Fruit fly (Drosophila melanogaster): ENCODE results near the gene RpL9.

DNA sequence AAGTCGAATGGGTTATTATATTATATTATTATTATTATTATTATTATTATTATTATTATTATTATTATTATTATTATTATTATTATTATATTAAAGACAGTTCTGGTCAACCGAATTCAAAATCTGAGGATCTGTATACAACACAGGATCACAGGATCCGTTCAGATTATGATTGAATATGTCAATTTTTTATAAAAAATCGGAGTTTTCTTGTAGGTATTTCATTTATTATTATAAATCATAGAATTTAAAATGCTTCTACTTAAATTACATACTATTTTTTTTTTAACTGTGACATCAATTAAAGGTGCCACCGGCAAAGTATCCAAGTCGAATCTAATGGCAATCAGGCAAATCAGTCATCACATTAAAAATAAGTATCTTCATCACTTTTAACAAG lies 12.7 kb upstream of the RpL9 start, which contains the start of gene CG14913:
- TF ChIP-seq CG8478 (optimal IDR thresholded peaks at IDR 0.05): no peak
- TF ChIP-seq usp (GFP tag; optimal IDR thresholded peaks at IDR 0.05): no peak
- no peak for TF ChIP-seq pan (optimal IDR thresholded peaks at IDR 0.05)
- no peak for TF ChIP-seq Dll (optimal IDR thresholded peaks at IDR 0.05)
- no peak for TF ChIP-seq psq (optimal IDR thresholded peaks at IDR 0.05)
- TF ChIP-seq EcR (GFP tag; optimal IDR thresholded peaks at IDR 0.05): no peak

All from whole organism.